Worm (Caenorhabditis elegans): ENCODE results near the gene Y70C5A.4.

Gene Y70C5A.4

ce11 chrV:16599835-16600234, 17.7 kb upstream of the Y70C5A.4 start:
- 0 out of 2 replicates have a peak, but pooled peaks have one; percentile 14 for TF ChIP-seq cebp-1 (GFP tag; IDR thresholded peaks at IDR 0.05)
- no peak for TF ChIP-seq cebp-1 (tag; optimal IDR thresholded peaks at IDR 0.05)
- TF ChIP-seq dox-1 (GFP tag; IDR thresholded peaks at IDR 0.05), result no peak
- TF ChIP-seq lin-26 (GFP tag; IDR thresholded peaks at IDR 0.05), result no peak
- TF ChIP-seq sdz-38 (tag; optimal IDR thresholded peaks at IDR 0.05), result no peak

- TF ChIP-seq F23B12.7 (tag; optimal IDR thresholded peaks at IDR 0.05; ENCODE audit: insufficient read depth) (no peak), madf-3 (GFP tag; IDR thresholded peaks at IDR 0.05) (no peak)
Measured at ce11 chrV:16600623-16601022, 16.9 kb upstream of the Y70C5A.4 start, which contains the start of gene T03E6.9. TSS of gene T03E6.9 (minus strand) at chrV:16600723.

- TF ChIP-seq hlh-26 (GFP tag; conservative IDR thresholded peaks at IDR 0.05), result no peak
- TF ChIP-seq ceh-27 (GFP tag; optimal IDR thresholded peaks at IDR 0.05), result no peak
- TF ChIP-seq chd-7 (tag; optimal IDR thresholded peaks at IDR 0.05), result no peak
- no peak for TF ChIP-seq F23B12.7 (tag; optimal IDR thresholded peaks at IDR 0.05; ENCODE audit: insufficient read depth)
- no peak for TF ChIP-seq nhr-179 (tag; optimal IDR thresholded peaks at IDR 0.05)
Measured at ce11 chrV:16603102-16603501, 14.5 kb upstream of the Y70C5A.4 start, which contains the start of gene T03E6.8. TSS of gene T03E6.8 (minus strand) at chrV:16603202.

- TF ChIP-seq T26A5.8 (tag; optimal IDR thresholded peaks at IDR 0.05) (no peak), nhr-80 (tag; optimal IDR thresholded peaks at IDR 0.05) (peak; percentile 23), cebp-1 (GFP tag; IDR thresholded peaks at IDR 0.05) (no peak), cebp-1 (tag; optimal IDR thresholded peaks at IDR 0.05) (no peak), Y95B8A.8 (GFP tag; IDR thresholded peaks at IDR 0.05) (no peak)
Measured at ce11 chrV:16604301-16604700, 13.3 kb upstream of the Y70C5A.4 start.

ce11 chrV:16605463-16605862, 12.1 kb upstream of the Y70C5A.4 start:
- no peak for TF ChIP-seq T07F8.4 (tag; optimal IDR thresholded peaks at IDR 0.05)
- TF ChIP-seq ztf-3 (GFP tag; optimal IDR thresholded peaks at IDR 0.05), result no peak
- TF ChIP-seq nhr-179 (tag; optimal IDR thresholded peaks at IDR 0.05), result no peak
- 0 out of 2 replicates have a peak, but pooled peaks have one; percentile 33 for TF ChIP-seq dox-1 (GFP tag; IDR thresholded peaks at IDR 0.05)
- peak; percentile 77 for TF ChIP-seq nhr-80 (tag; optimal IDR thresholded peaks at IDR 0.05)
- TF ChIP-seq snpc-1.1 (tag; optimal IDR thresholded peaks at IDR 0.05; ENCODE audit: insufficient read depth), result no peak
- no peak for TF ChIP-seq cebp-2 (GFP tag; IDR thresholded peaks at IDR 0.05)
- no peak for TF ChIP-seq hmg-1.2 (GFP tag; IDR thresholded peaks at IDR 0.05)

ce11 chrV:16606313-16606712, 11.2 kb upstream of the Y70C5A.4 start, which contains the start of gene Y32B12C.1:
TSS of gene Y32B12C.1 (plus strand) at chrV:16606613.
- no peak for TF ChIP-seq fkh-3 (tag; optimal IDR thresholded peaks at IDR 0.05)
- TF ChIP-seq gei-17 (GFP tag; optimal IDR thresholded peaks at IDR 0.05), result no peak
- TF ChIP-seq ztf-18 (tag; optimal IDR thresholded peaks at IDR 0.05), result no peak
- TF ChIP-seq ceh-40 (GFP tag; IDR thresholded peaks at IDR 0.05), result no peak

ce11 chrV:16608478-16608877, 9.1 kb upstream of the Y70C5A.4 start:
- TF ChIP-seq dox-1 (GFP tag; IDR thresholded peaks at IDR 0.05) (no peak), ekl-4 (GFP tag; IDR thresholded peaks at IDR 0.05) (no peak), nhr-179 (tag; optimal IDR thresholded peaks at IDR 0.05) (no peak), sdz-38 (tag; optimal IDR thresholded peaks at IDR 0.05) (no peak), unc-130 (GFP tag; optimal IDR thresholded peaks at IDR 0.05) (no peak), ceh-91 (GFP tag; IDR thresholded peaks at IDR 0.05) (no peak), lir-1 (GFP tag; conservative IDR thresholded peaks at IDR 0.05) (no peak), Y67H2A.10 (GFP tag; conservative IDR thresholded peaks at IDR 0.05) (no peak), ZK185.1 (tag; optimal IDR thresholded peaks at IDR 0.05; ENCODE audit: poor library complexity, severe bottlenecking) (no peak), chd-7 (tag; optimal IDR thresholded peaks at IDR 0.05) (no peak), him-1 (tag; optimal IDR thresholded peaks at IDR 0.05) (no peak), lag-1 (GFP tag; IDR thresholded peaks at IDR 0.05) (no peak), die-1 (tag; optimal IDR thresholded peaks at IDR 0.05) (no peak)
